Fruit fly (Drosophila melanogaster): Measurements from ENCODE around the gene sov.

The sov gene

DNA sequence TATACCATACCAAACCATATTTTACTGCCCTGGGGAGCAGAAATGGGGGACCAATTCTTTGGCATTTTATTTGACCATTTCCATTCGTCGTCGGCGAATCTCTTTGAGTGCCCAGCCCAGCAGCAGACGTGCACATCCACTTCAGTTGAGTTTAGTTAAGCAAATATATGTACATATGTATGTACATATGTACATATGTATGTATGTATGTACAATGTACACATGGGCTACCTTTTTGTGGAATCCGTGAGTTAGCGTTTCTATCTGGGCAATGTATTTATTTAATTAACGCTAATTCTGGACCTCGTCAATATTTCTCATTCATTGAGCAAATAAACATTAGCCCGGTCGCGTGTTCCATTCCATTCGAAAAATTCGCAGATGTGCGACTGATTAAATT is 36.2 kb upstream of the sov start (continued):
- TF ChIP-seq wdn (GFP tag; IDR thresholded peaks at IDR 0.05): no peak
- TF ChIP-seq CG10979 (tag; optimal IDR thresholded peaks at IDR 0.05): no peak
- no peak for TF ChIP-seq hb (GFP tag; IDR thresholded peaks at IDR 0.05; ENCODE audit: partially characterized antibody)
- peak; percentile 1 for TF ChIP-seq CG2712 (tag; optimal IDR thresholded peaks at IDR 0.05)
- no peak; the same call in 1 of the 2 replicates for TF ChIP-seq Rfx (GFP tag; IDR thresholded peaks at IDR 0.05)
- no peak for TF ChIP-seq CG3726 (GFP tag; IDR thresholded peaks at IDR 0.05)
- TF ChIP-seq bab2 (GFP tag; optimal IDR thresholded peaks at IDR 0.05): peak; percentile 26
- no peak for TF ChIP-seq Hey (tag; optimal IDR thresholded peaks at IDR 0.05)
- TF ChIP-seq CG15269 (tag; optimal IDR thresholded peaks at IDR 0.05): no peak
- no peak for TF ChIP-seq ewg (GFP tag; optimal IDR thresholded peaks at IDR 0.05)
- no peak for TF ChIP-seq gsb-n (tag; optimal IDR thresholded peaks at IDR 0.05)
- peak; percentile 13; the same call in 1 of the 2 replicates for TF ChIP-seq MBD-R2 (GFP tag; IDR thresholded peaks at IDR 0.05)
- TF ChIP-seq CG3995 (GFP tag; optimal IDR thresholded peaks at IDR 0.05): no peak
- no peak for TF ChIP-seq mam (GFP tag; optimal IDR thresholded peaks at IDR 0.05)
- TF ChIP-seq pan (optimal IDR thresholded peaks at IDR 0.05): no peak
- no peak for TF ChIP-seq pan (GFP tag; optimal IDR thresholded peaks at IDR 0.05 in 1 of 2, IDR thresholded peaks at IDR 0.05 in 1 of 2)
- no peak for TF ChIP-seq CG30020 (tag; optimal IDR thresholded peaks at IDR 0.05)
- no peak for TF ChIP-seq D19A (tag; optimal IDR thresholded peaks at IDR 0.05)
- no peak for TF ChIP-seq stwl (tag; optimal IDR thresholded peaks at IDR 0.05)
- TF ChIP-seq CG1024 (GFP tag; IDR thresholded peaks at IDR 0.05): 0 out of 2 replicates have a peak, but pooled peaks have one; percentile 11
- no peak for TF ChIP-seq zfh2 (GFP tag; optimal IDR thresholded peaks at IDR 0.05)
- no peak for TF ChIP-seq CoRest (tag; optimal IDR thresholded peaks at IDR 0.05)
- no peak for TF ChIP-seq Atf3 (GFP tag; optimal IDR thresholded peaks at IDR 0.05)
- peak; percentile 8 for TF ChIP-seq sug (tag; optimal IDR thresholded peaks at IDR 0.05)
- no peak for TF ChIP-seq HLH4C (GFP tag; IDR thresholded peaks at IDR 0.05; ENCODE audit: partially characterized antibody)
- peak; percentile 27 for TF ChIP-seq CG15514 (GFP tag; optimal IDR thresholded peaks at IDR 0.05)
- TF ChIP-seq CG6791 (GFP tag; IDR thresholded peaks at IDR 0.05; ENCODE audit: partially characterized antibody): no peak
- TF ChIP-seq Sry-β (GFP tag; optimal IDR thresholded peaks at IDR 0.05): no peak
- no peak for TF ChIP-seq ab (GFP tag; optimal IDR thresholded peaks at IDR 0.05)
- peak; percentile 29 for TF ChIP-seq CG12071 (GFP tag; optimal IDR thresholded peaks at IDR 0.05)
- TF ChIP-seq CG2678 (tag; optimal IDR thresholded peaks at IDR 0.05): peak; percentile 45
- TF ChIP-seq HLH3B (GFP tag; IDR thresholded peaks at IDR 0.05): no peak
- TF ChIP-seq Ssrp (tag; optimal IDR thresholded peaks at IDR 0.05): no peak
- peak; percentile 39 for TF ChIP-seq Fer1 (GFP tag; optimal IDR thresholded peaks at IDR 0.05)
- peak; percentile 18 for TF ChIP-seq CG5180 (GFP tag; optimal IDR thresholded peaks at IDR 0.05)
- no peak for TF ChIP-seq CG6683 (GFP tag; optimal IDR thresholded peaks at IDR 0.05)
- no peak for TF ChIP-seq CG12942 (GFP tag; optimal IDR thresholded peaks at IDR 0.05)
- peak in 1 of 2 experiments; percentile 30 for TF ChIP-seq bsh (GFP tag; optimal IDR thresholded peaks at IDR 0.05)
- peak; percentile 52 for TF ChIP-seq ATbp (GFP tag; optimal IDR thresholded peaks at IDR 0.05)
- TF ChIP-seq Optix (GFP tag; IDR thresholded peaks at IDR 0.05): 0 out of 3 replicates have a peak, but pooled peaks have one; percentile 20
- TF ChIP-seq Opbp (GFP tag; IDR thresholded peaks at IDR 0.05; ENCODE audit: partially characterized antibody): no peak
- TF ChIP-seq CG14050 (GFP tag; IDR thresholded peaks at IDR 0.05): no peak
- TF ChIP-seq zfh1 (GFP tag; IDR thresholded peaks at IDR 0.05): 0 out of 3 replicates have a peak, but pooled peaks have one; percentile 33
- TF ChIP-seq CG15696 (tag; optimal IDR thresholded peaks at IDR 0.05): peak; percentile 18
- TF ChIP-seq MTF-1 (GFP tag; optimal IDR thresholded peaks at IDR 0.05; ENCODE audit: borderline replicate concordance): peak; percentile 2
- no peak for TF ChIP-seq Lim3 (GFP tag; IDR thresholded peaks at IDR 0.05)
- TF ChIP-seq NfI (GFP tag; optimal IDR thresholded peaks at IDR 0.05): no peak
- 0 out of 3 replicates have a peak, but pooled peaks have one; percentile 16 for TF ChIP-seq ci (GFP tag; IDR thresholded peaks at IDR 0.05)
- TF ChIP-seq pros (GFP tag; optimal IDR thresholded peaks at IDR 0.05): no peak
- no peak for TF ChIP-seq CG8944 (GFP tag; optimal IDR thresholded peaks at IDR 0.05)
